Worm (Caenorhabditis elegans): ENCODE measurements around the gene ttbk-3.

ce11 chrIV:9857952-9858488 is 31.7 kb downstream of the ttbk-3 start, which contains the start of gene npp-1:
- TF ChIP-seq Y67H2A.10 (GFP tag; conservative IDR thresholded peaks at IDR 0.05) (no peak), repo-1 (tag; optimal IDR thresholded peaks at IDR 0.05) (no peak), dox-1 (GFP tag; IDR thresholded peaks at IDR 0.05) (no peak), K11D2.4 (GFP tag; IDR thresholded peaks at IDR 0.05) (no peak), him-1 (tag; optimal IDR thresholded peaks at IDR 0.05) (no peak), ama-1 (optimal IDR thresholded peaks at IDR 0.05) (no peak), ama-1 (GFP tag; optimal IDR thresholded peaks at IDR 0.05) (no peak), K12H6.12 (tag; optimal IDR thresholded peaks at IDR 0.05) (no peak)
